Fruit fly (Drosophila melanogaster) whole organism, larva: ENCODE data around the gene Nph.

Source experiments
- noc ChIP-seq: fragments of 200-800 bp; sonication (Bioruptor generic); optimal IDR thresholded peaks from 3 replicates; lab custom pipeline; 2019; ENCODE audit warnings: missing biosample characterization, mild to moderate bottlenecking, missing genetic modification characterization, moderate library complexity

Gene Nph

DNA sequence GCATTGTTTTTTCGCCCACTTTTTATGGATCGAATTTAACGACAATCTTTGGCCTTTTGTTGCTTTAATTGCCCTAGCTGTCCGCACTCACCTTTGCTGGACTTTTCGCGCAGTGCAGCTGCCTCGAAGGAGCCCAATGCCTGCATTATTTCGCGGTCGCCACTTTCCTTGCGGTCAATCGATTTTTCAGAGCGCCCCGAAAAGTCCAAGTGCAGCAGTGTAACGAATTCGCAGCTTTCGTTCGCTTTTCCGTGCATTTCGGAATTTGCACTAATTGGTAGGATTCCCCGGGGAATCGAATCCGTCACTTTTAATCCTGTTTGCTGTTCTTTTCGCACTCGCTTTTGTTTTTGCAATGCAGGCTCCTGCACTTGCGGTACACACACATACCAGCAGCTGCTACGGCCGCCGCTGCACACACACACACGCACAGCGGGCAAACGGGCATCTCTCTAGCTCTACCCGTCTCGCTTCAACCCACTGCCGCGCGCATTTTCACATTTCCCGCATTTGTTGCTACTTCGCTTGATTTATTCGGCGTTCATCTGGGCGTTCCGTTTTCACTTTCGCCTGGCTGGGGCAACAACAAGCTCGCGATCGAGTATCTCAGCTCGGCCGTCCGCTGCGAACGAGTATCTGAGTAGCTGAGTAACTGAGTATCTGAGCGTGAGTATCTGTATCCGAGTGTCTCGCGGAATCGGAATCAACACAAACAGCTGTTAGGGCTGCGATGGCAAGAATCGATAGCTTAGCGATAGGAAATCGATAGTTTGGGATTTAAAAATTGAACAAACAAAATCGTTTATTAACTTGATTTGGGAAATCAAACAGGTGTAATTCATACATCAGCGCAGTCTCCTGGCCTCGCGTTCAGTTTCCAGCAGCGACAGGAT, 17.1 kb upstream of the Nph start, which contains the start of gene Mgat2:
TSS of gene Mgat2 (minus strand) at position 663 of the 893 bp plus-strand sequence.
- TF ChIP-seq noc (tag; lab: Kevin White, UChicago), result no peak

DNA sequence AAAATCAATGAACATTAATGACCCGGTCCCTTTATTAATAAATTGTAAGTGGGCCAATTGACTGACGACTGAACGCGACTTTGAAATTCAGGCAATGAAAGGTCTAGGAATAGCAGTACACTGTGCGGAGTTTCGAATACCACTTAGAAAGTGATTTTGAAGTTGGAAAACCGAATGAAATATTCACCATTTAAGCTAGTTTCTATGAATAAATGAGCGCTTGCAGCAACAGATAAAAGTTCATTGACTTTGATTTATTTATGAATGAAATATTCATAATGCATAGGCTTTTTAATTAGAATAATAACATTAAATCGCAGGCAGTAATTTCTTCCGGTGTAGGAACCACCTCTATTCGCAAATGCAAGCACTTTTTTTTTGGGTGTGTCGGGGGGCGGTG, 16.3 kb upstream of the Nph start:
- TF ChIP-seq noc (tag; lab: Kevin White, UChicago), result no peak

DNA sequence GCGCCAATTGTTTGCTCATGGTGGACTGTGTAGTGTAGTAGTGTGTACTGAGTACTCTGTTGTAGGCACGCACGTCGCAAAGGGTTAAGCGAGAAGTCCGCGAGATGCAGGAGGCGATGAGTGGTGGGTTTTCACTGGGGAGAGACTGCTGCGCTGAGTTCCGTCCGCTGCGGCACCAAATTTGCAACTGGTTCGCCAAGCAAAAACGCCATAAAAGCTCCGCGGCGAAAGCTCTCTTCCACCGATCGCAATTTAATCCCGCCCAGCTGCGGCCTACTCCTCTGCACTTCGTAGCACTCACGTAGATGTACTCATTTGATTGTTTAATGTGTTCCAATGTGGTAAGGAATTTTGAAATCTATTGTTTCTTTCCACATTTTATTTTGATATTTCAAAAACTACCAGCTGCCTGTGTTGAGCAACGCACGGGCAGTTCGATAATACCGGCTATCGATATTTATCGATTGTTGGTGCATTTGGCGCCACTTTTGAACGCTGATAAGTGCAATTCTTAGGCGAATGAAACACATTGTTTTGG, 10.4 kb upstream of the Nph start, which contains the start of gene CG7920:
TSS of gene CG7920 (minus strand) at position 308 of the 538 bp plus-strand sequence.
- peak; percentile 42 for TF ChIP-seq noc (tag; lab: Kevin White, UChicago)

DNA sequence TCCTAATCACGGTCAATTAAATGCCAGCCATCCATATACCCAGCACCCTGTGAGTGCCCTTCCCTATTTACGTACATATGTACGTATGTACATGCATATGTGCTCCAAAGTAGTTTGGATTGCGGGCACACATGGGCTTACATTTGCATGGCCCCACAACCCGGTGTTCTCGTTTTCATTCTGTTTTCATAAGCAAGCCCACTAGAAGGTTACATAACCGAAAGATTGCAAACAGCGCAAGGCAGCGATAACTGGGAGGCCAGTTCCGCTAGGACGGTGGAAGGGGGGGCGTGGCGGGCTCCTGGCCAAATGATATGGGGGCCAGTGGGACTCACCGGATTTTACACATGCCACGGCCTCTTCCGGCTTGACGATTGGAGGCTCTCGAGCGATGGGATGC, 9.8 kb upstream of the Nph start:
- TF ChIP-seq noc (tag; lab: Kevin White, UChicago), result no peak

DNA sequence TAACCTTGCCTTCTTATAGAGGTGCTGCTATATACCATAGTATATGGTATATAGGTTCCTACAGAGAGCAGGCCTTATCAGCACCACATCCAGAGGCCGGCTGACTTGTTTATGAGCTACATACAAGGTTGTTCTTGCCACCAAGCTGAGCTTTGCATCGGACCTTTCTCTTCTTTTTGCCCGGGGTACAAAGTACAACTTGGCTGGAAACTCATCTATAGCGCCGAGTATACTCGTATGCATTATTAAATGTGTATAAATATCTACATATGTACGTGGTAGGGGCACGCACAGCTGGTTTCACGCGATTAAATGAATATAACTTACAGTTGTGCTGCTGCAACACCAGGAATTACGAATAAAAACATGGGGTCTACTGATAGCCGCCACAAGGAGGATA, 9.2 kb upstream of the Nph start:
- TF ChIP-seq noc (tag; lab: Kevin White, UChicago), result no peak

DNA sequence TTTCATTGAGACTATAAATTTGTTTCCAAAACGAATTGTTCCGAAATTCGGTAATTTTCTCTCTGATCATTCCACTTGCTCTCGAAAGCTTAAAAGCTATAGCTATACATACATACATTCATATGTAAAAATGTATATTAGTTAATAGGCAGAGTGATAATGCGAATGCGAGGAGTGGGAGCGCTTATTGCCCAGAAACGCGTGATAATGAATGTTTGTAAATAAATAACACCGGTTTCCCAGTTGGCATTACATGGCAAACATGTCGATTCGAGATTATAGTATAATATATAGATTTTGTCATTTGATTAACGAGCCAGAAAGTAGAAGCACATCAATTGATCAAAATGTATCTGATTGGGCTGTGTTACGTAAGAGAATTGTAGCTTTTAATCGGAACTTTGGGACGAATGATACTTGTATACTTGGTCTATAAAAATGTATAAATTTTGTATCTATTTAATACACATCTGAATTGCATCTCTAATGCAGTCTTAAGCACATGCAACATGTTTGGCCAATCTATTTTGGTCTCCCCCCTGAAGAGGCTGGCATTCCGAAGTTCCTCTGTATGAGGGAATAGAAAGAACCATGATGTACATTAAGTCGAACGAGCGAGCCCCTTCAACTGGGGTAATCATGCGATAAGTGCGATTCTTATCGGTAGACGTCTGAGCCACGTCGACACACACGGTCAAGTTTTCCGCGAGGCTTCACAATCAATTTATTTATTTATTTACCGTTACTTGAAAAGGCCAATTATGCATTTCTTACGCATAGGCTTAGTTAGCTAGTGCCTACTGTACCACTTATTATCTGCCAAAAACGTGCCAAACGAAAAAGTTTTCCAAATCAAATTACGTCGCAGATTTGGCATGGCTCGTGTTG, 8.2 kb upstream of the Nph start:
- TF ChIP-seq noc (tag; lab: Kevin White, UChicago), result peak; percentile 71

DNA sequence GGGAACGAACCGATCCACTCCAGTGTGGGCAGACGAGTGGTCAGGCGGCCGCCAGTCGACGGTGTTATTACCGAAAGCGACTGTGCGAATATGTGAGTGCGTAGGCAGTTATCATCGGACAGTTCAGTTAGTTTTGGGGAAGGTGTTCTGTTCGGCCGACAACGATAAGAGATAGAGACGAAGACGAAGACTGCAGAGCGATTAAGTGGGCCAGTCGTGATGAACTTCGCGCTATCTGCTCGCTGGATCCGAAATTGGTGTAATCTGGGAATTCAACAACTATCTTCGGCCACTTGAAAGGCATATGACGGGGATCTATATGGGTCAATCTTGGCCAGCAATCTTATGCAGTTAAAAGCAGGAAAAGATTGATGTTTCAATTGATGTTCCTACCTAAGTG, 4.5 kb upstream of the Nph start, which contains the start of gene CG7912:
TSS of gene CG7912 (minus strand) at position 17 of the 400 bp plus-strand sequence.
- no peak for TF ChIP-seq noc (tag; lab: Kevin White, UChicago)

DNA sequence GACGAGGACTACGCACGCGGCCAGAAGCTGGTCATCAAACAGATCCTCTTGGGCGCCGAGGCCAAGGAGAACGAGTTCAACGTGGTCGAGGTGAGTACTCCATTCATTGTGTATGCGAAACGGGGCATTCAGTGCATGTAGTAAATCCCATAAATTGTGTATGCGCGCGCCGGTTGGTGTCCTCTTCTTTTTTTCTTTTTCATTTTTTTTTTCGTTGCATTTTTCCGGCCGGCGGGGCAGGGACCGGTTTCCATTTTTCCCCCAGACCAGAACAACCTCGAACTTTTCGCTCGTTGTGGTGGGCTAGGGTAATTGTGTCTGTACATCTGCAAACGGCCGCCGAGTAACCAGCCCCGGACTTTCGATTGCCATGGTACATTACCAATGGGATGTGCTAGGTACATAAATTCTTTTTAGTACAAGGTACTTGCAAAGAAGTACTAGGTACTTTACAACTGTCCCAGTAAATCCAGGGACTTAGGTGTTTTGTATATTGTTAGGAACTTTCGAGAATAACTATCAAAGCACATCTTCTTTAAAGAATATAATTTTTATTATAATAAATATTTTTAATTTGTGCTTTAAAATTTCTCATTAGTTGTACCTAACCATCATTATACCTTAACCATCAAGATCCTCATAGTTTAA, 795 bp upstream of the Nph start:
- TF ChIP-seq noc (tag; lab: Kevin White, UChicago), result no peak

DNA sequence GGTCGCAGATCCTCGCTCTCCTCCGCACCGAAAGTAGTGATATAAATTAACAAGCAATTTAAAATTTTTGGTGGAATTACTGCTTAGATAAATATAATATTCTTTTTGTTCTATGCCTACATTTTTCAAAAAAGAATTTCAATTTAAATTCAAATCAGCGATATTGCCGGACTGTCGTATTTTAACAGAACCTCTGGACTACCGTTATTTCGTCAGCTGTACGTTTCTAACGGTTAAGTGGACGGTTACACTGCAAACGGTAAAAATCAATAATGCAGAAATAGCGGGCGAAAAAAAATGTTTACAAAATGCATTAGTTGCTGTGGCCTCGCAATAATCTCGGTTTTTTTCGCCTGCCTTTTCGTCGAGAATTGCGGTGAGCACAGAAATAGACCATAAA, 4.4 kb downstream of the Nph start, which contains the start of gene Tace:
TSS of gene Tace (plus strand) at position 245 of the 400 bp plus-strand sequence.
- TF ChIP-seq noc (tag; lab: Kevin White, UChicago), result no peak

DNA sequence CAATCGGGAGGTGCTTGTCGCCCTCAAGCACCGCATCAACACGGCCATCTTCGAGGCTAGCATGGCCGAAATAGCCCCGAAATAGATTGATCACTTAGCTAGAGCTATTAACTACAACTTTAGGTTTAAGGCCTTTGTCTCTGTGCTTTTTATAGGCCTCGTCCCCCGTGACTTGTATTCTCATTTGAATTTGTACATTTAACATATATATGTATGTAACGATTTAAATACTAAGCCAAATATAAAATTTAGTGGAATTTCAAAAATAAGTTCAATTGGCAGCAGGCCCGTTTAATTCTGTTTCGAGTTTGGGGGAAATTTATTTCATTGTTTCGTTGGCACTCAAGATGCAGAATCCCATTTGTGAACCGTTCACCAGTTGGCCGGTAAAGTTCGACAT, 5.2 kb downstream of the Nph start, which contains the start of gene CG34298:
TSS of gene CG34298 (plus strand) at position 301 of the 400 bp plus-strand sequence.
- no peak for TF ChIP-seq noc (tag; lab: Kevin White, UChicago)

DNA sequence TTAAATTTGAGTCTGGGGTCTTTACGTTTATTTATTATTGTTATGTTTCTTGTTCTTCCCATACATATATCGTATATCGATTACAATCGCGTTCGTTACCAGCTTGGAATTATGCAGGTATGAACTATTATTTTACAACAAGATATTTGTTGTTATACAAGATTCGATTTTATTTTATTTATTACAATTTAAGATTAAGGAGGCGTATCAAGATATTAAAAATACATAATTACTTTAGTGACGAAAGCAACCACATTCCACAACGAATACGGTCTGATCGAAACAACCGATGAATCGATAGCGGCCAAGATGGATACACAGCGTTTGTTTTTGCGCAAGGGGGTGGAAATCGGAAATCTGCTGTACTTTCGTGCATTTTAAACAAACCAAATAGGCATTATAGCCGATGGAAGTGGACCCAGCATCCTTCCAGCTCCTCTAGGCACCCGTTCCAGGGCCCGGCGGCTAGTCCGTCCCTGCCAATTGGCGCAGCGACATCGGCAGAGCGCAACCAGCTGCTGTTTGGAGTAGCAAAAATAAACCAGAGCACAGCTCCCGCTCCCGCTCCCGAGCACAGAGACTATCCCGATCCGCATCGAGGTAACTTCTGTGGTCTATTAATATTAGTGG, 6.9 kb downstream of the Nph start, which contains the start of the genes CG15525 and CG11504:
TSS of gene CG15525 (minus strand) at position 70 of the 630 bp plus-strand sequence.
TSS of gene CG11504 (plus strand) at position 294 of the 630 bp plus-strand sequence.
- TF ChIP-seq noc (tag; lab: Kevin White, UChicago), result no peak

DNA sequence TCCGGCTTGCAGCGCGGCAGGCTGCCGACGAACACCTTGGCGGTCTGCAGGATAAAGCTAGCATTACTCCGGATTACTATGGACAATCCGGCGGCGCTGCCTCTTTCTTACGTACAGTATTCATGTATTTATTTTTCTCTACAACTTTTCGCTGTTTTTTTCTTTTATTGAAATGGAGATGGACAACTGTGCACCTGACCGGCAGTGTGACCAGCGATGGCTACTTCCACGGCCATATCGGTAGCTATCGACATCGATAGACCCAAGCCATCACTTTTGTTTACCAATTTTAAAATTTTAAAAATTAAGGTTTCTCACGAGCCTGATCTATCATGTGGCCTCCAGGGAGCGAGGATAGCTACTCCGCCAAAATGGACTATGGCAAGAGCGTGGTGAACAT, 9.6 kb downstream of the Nph start, which contains the start of the genes CG7903 and Sas-6:
TSS of gene CG7903 (minus strand) at position 197 of the 400 bp plus-strand sequence.
TSS of gene Sas-6 (plus strand) at position 323 of the 400 bp plus-strand sequence.
- no peak for TF ChIP-seq noc (tag; lab: Kevin White, UChicago)

DNA sequence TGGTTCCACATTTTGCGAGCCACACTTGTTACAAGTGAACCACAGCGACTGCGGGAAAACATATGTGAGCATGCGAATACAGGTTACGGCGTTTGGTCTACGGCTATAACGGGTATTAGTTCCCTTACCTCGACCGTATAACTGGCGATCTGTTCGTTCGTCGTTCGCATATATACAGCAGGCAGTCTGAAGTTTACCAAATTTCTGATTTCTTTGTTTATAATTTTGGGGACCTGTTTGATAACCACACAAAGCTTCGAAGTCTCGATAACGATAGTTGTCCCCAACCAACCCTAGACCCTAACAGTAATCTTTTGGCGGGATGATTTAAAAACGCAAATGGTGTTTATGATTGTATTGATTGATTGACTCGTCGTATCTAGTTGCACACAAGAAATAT, 11.5 kb downstream of the Nph start, which contains the start of gene Acph-1:
TSS of gene Acph-1 (minus strand) at position 278 of the 400 bp plus-strand sequence.
- TF ChIP-seq noc (tag; lab: Kevin White, UChicago), result no peak

DNA sequence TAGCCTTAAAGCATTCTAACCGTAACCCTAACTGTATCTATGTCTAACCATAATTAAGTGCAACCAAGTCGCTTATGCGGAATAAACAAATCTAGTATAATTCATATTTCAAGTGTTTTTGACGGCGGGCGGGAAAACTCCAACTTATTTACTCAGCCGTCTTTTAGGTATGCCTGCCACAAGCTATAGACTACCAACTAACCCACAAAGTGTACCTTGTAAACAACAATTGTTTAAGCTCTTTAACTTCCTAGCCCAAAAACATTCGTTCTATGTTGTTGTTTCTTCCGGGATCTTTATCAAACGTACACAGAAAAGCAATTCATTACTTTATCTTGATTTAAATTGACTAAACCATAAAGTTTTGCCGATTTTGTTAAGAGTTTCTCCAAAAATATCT, 14.0 kb downstream of the Nph start:
- no peak for TF ChIP-seq noc (tag; lab: Kevin White, UChicago)
